Worm (Caenorhabditis elegans) whole organism, L4 larva: Measurements from ENCODE around the gene mrp-1.

Experiments
- D1046.2 ChIP-seq: fragments of 200-800 bp; sonication (Bioruptor generic); IDR thresholded peaks from 2 replicates; pipeline ENCODE4 v1.3.6; 2022; ENCODE audit warnings: missing genetic modification characterization, missing compliant biosample characterization
- F10B5.3 ChIP-seq: sonication (generic microtip); optimal IDR thresholded peaks from 2 replicates; lab custom pipeline; 2016; ENCODE audit warnings: mild to moderate bottlenecking, missing genetic modification characterization, missing compliant biosample characterization
- F26F4.8 ChIP-seq: fragments of 200-800 bp; sonication (Bioruptor generic); conservative IDR thresholded peaks from 2 replicates; pipeline ENCODE4 v1.3.6; 2022; ENCODE audit warnings: missing genetic modification characterization, missing compliant biosample characterization
- T20F7.1 ChIP-seq: fragments of 200-800 bp; sonication (Bioruptor generic); optimal IDR thresholded peaks from 2 replicates; lab custom pipeline; 2018; ENCODE audit warnings: mild to moderate bottlenecking, missing genetic modification characterization, missing compliant biosample characterization
- T26A8.4 ChIP-seq: fragments of 200-800 bp; sonication (Bioruptor generic); IDR thresholded peaks from 2 replicates; pipeline ENCODE4 v1.3.6; 2022; ENCODE audit warnings: missing genetic modification characterization, missing compliant biosample characterization
- Y5F2A.4 ChIP-seq: fragments of 200-800 bp; sonication (Bioruptor generic); optimal IDR thresholded peaks from 2 replicates; lab custom pipeline; 2018; ENCODE audit warnings: mild to moderate bottlenecking, missing genetic modification characterization, missing compliant biosample characterization
- aha-1 ChIP-seq: fragments of 150-350 bp; peaks from one replicate; lab custom pipeline; 2014; ENCODE audit warnings: missing biosample characterization, missing genetic modification characterization
- arid-1 ChIP-seq: fragments of 200-800 bp; sonication (Bioruptor generic); conservative IDR thresholded peaks from 2 replicates; pipeline ENCODE4 v1.3.6; 2022; ENCODE audit warnings: missing genetic modification reagents, missing genetic modification characterization, missing compliant biosample characterization
- ceh-62 ChIP-seq: sonication (generic microtip); optimal IDR thresholded peaks from 2 replicates; lab custom pipeline; 2017; ENCODE audit warnings: missing biosample characterization, missing genetic modification characterization
- ces-1 ChIP-seq: fragments of 150-350 bp; sonication (generic microtip); optimal IDR thresholded peaks from 4 replicates; lab custom pipeline; 2014; ENCODE audit warnings: missing biosample characterization, missing genetic modification reagents, missing genetic modification characterization
- cey-2 ChIP-seq: sonication (generic microtip); optimal IDR thresholded peaks from 3 replicates; lab custom pipeline; 2017; ENCODE audit warnings: missing genetic modification characterization, mild to moderate bottlenecking, missing compliant biosample characterization, antibody characterized with exemption, borderline replicate concordance; ENCODE audit not compliant: insufficient read depth
- daf-8 ChIP-seq: fragments of 200-800 bp; sonication (Bioruptor generic); IDR thresholded peaks from 2 replicates; pipeline ENCODE4 v1.3.6; 2022; ENCODE audit warnings: missing genetic modification characterization, missing compliant biosample characterization
- dmd-6 ChIP-seq: fragments of 200-800 bp; sonication (Bioruptor generic); IDR thresholded peaks from 2 replicates; pipeline ENCODE4 v1.3.6; 2022; ENCODE audit warnings: missing genetic modification reagents, missing genetic modification characterization, missing compliant biosample characterization
- dmd-9 ChIP-seq: fragments of 200-800 bp; sonication (Bioruptor generic); IDR thresholded peaks from 2 replicates; pipeline ENCODE4 v1.3.6; 2022; ENCODE audit warnings: missing genetic modification reagents, missing genetic modification characterization, missing compliant biosample characterization
- egl-27 ChIP-seq: sonication (generic microtip); optimal IDR thresholded peaks from 3 replicates; lab custom pipeline; 2017; ENCODE audit warnings: missing biosample characterization, missing genetic modification reagents, missing genetic modification characterization
- hif-1 ChIP-seq, 2 experiments: sonication (generic microtip); optimal IDR thresholded peaks; 2 replicates each; lab custom pipeline; 2016 to 2017; ENCODE audit warnings: missing compliant biosample characterization in 2 of 2, missing genetic modification characterization in 2 of 2, missing genetic modification reagents in 2 of 2, missing genotype in 2 of 2, mild to moderate bottlenecking in 1 of 2
- hlh-11 ChIP-seq: fragments of 200-800 bp; sonication (Bioruptor generic); optimal IDR thresholded peaks from 2 replicates; lab custom pipeline; 2018; ENCODE audit warnings: mild to moderate bottlenecking, missing genetic modification characterization, missing compliant biosample characterization
- lin-1 ChIP-seq: fragments of 200-800 bp; sonication (Bioruptor generic); IDR thresholded peaks from 2 replicates; pipeline ENCODE4 v1.3.6; 2022; ENCODE audit warnings: missing genetic modification reagents, missing genetic modification characterization, missing compliant biosample characterization
- lin-15B ChIP-seq: fragments of 150-350 bp; sonication (generic microtip); optimal IDR thresholded peaks from 3 replicates; lab custom pipeline; 2014; ENCODE audit warnings: missing biosample characterization, missing genetic modification characterization
- lin-29 ChIP-seq: fragments of 200-800 bp; sonication (Bioruptor generic); IDR thresholded peaks from 2 replicates; pipeline ENCODE4 v1.3.6; 2022; ENCODE audit warnings: missing genetic modification reagents, missing genetic modification characterization, missing compliant biosample characterization
- lsy-2 ChIP-seq, 2 experiments: fragments of 150-350 bp in 1 of 2; sonication (generic microtip) in 1 of 2; optimal IDR thresholded peaks; 2 replicates each; lab custom pipeline; 2014 to 2017; ENCODE audit warnings: missing biosample characterization in 2 of 2, missing genetic modification characterization in 2 of 2
- mxl-3 ChIP-seq: fragments of 200-800 bp; sonication (Bioruptor generic); optimal IDR thresholded peaks from 2 replicates; lab custom pipeline; 2018; ENCODE audit warnings: mild to moderate bottlenecking, missing genetic modification characterization, missing compliant biosample characterization
- nhr-10 ChIP-seq: fragments of 150-350 bp; optimal IDR thresholded peaks from 2 replicates; lab custom pipeline; 2014; ENCODE audit warnings: missing biosample characterization, missing genetic modification characterization
- nhr-76 ChIP-seq: fragments of 150-350 bp; optimal IDR thresholded peaks from 2 replicates; lab custom pipeline; 2014; ENCODE audit warnings: missing biosample characterization, missing genetic modification characterization
- nhr-77 ChIP-seq: fragments of 150-350 bp; optimal IDR thresholded peaks from 2 replicates; lab custom pipeline; 2014; ENCODE audit warnings: missing biosample characterization, missing genetic modification characterization
- pha-4 ChIP-seq, 2 experiments: fragments of 150-350 bp in 1 of 2; fragments of 200-800 bp in 1 of 2; sonication (Bioruptor generic) in 1 of 2; IDR thresholded peaks in 1 of 2; optimal IDR thresholded peaks in 1 of 2; 2 replicates each; pipeline versions ENCODE4 v1.3.6 to Lab custom; 2014 to 2022; ENCODE audit warnings: missing genetic modification characterization in 2 of 2, missing genetic modification reagents in 2 of 2, missing biosample characterization in 1 of 2, missing compliant biosample characterization in 1 of 2
- php-3 ChIP-seq: fragments of 200-800 bp; sonication (Bioruptor generic); IDR thresholded peaks from 2 replicates; pipeline ENCODE4 v1.3.6; 2022; ENCODE audit warnings: missing genetic modification reagents, missing genetic modification characterization, missing compliant biosample characterization
- rbr-2 ChIP-seq: sonication (generic microtip); optimal IDR thresholded peaks from 2 replicates; lab custom pipeline; 2016; ENCODE audit warnings: missing genotype, missing genetic modification characterization, missing compliant biosample characterization
- saeg-2 ChIP-seq: fragments of 200-800 bp; sonication (Bioruptor generic); IDR thresholded peaks from 2 replicates; pipeline ENCODE4 v1.3.6; 2022; ENCODE audit warnings: missing genetic modification reagents, missing genetic modification characterization, missing compliant biosample characterization
- sdz-12 ChIP-seq: fragments of 200-800 bp; sonication (Bioruptor generic); optimal IDR thresholded peaks from 2 replicates; lab custom pipeline; 2018; ENCODE audit warnings: mild to moderate bottlenecking, missing genetic modification characterization, missing compliant biosample characterization
- set-16 ChIP-seq: fragments of 200-800 bp; sonication (Bioruptor generic); IDR thresholded peaks from 2 replicates; pipeline ENCODE4 v1.3.6; 2022; ENCODE audit warnings: missing genetic modification reagents, missing genetic modification characterization, missing compliant biosample characterization
- unc-39 ChIP-seq: sonication (generic microtip); optimal IDR thresholded peaks from 2 replicates; lab custom pipeline; 2017; ENCODE audit warnings: missing biosample characterization, missing genetic modification characterization
- unc-62 ChIP-seq, 3 experiments: fragments of 150-350 bp in 1 of 3; sonication (generic microtip); optimal IDR thresholded peaks in 2 of 3; peaks in 1 of 3; 1 replicate in 1 of 3; 2 replicates in 2 of 3; lab custom pipeline; 2014 to 2017; ENCODE audit warnings: missing biosample characterization in 3 of 3, missing genetic modification characterization in 3 of 3, missing genetic modification reagents in 3 of 3, missing genotype in 1 of 3
- vab-7 ChIP-seq: fragments of 200-800 bp; sonication (Bioruptor generic); IDR thresholded peaks from 2 replicates; pipeline ENCODE4 v1.3.6; 2022; ENCODE audit warnings: missing genetic modification reagents, missing genetic modification characterization, missing compliant biosample characterization
- zip-2 ChIP-seq: fragments of 150-350 bp; optimal IDR thresholded peaks from 2 replicates; lab custom pipeline; 2014; ENCODE audit warnings: missing biosample characterization, missing genetic modification characterization
- ztf-7 ChIP-seq: fragments of 150-350 bp; optimal IDR thresholded peaks from 2 replicates; lab custom pipeline; 2014; ENCODE audit warnings: missing biosample characterization, missing genetic modification characterization

The mrp-1 gene

DNA sequence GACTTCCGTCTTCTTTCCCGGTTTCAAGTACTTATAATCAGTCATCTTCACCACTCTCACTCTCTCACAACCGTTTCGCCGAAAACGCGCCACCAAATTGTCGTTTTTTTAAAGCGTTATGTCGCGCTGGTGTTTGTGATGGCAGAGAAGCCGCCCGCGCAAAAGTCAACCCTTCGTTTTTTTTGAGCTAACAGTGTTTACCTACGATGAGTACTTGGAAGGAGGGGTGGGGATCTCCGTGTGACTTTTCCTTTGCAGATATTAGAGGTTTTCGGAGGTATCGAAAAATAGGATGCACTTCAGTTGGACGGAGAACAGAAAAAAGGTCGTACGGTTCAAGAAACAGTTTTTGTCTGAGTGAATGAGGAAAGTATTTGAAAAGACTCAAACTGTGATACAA, 30.0 kb upstream of the mrp-1 start:
- peak in 1 of 2 experiments; percentile 9 for TF ChIP-seq unc-62 (GFP tag; optimal IDR thresholded peaks at IDR 0.05 in 1 of 2; lab: Kevin White, UChicago)
- TF ChIP-seq unc-62 (tag; optimal IDR thresholded peaks at IDR 0.05; lab: Kevin White, UChicago): no peak
- no peak for TF ChIP-seq dmd-6 (GFP tag; lab: Robert Waterston, UW)

DNA sequence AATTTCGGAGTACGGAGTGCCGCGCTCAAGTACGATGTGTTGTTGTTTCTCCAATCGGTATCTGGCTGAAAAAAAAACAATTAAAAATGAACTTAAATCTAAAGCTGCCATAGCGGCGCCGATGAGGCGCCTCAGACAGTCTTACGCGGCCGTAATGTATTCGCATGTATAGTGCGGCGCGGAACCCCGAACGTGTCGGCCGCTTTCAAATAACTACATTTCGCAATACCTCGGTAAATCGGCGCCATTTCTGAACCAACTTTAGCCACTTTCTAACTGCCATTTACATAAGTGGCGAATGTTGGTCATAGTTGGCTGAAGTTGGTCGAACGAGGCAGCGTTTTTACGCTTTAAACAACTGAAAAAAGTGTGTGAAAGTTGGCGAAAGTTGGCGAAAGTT, 25.1 kb upstream of the mrp-1 start:
- no peak for TF ChIP-seq hif-1 (tag; optimal IDR thresholded peaks at IDR 0.05; lab: Kevin White, UChicago)
- TF ChIP-seq nhr-76 (tag; lab: Kevin White, UChicago): no peak
- no peak for TF ChIP-seq set-16 (GFP tag; lab: Robert Waterston, UW)
- no peak for TF ChIP-seq hlh-11 (tag; lab: Kevin White, UChicago)
- no peak for TF ChIP-seq D1046.2 (GFP tag; lab: Robert Waterston, UW)
- no peak for TF ChIP-seq arid-1 (GFP tag; lab: Robert Waterston, UW)
- TF ChIP-seq lin-15B (tag; lab: Kevin White, UChicago): no peak
- no peak for TF ChIP-seq egl-27
- no peak for TF ChIP-seq cey-2
- TF ChIP-seq nhr-10 (tag; lab: Kevin White, UChicago): no peak
- no peak for TF ChIP-seq daf-8 (GFP tag; lab: Robert Waterston, UW)
- TF ChIP-seq mxl-3 (GFP tag; lab: Kevin White, UChicago): no peak
- TF ChIP-seq ceh-62 (tag; lab: Kevin White, UChicago): no peak
- TF ChIP-seq rbr-2 (tag; lab: Kevin White, UChicago): no peak
- TF ChIP-seq saeg-2 (GFP tag; lab: Robert Waterston, UW): no peak
- TF ChIP-seq sdz-12 (GFP tag; lab: Kevin White, UChicago): no peak

DNA sequence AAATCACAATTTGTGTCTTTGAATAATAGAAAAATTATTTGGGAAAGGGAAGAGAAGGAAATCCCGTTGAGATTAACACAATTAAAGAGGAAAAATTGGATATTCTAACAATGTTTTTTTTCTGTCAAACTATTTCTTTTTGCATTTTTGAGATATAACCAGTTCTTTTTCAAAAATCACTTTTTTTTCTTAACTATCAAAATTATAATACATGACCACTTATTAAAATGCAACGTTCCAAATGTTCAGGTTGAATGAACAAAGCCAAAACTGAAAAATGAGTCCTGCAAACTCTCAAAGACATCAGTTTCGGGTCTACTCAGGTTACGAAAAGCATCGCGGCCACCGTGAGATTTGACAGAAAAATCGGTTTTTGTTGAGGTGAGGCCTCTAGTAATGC, 21.9 kb upstream of the mrp-1 start:
- peak; percentile 92 for TF ChIP-seq aha-1 (tag; lab: Kevin White, UChicago)
- TF ChIP-seq T26A8.4 (GFP tag; lab: Robert Waterston, UW): no peak
- TF ChIP-seq, all 104 proteins: peak for 1

DNA sequence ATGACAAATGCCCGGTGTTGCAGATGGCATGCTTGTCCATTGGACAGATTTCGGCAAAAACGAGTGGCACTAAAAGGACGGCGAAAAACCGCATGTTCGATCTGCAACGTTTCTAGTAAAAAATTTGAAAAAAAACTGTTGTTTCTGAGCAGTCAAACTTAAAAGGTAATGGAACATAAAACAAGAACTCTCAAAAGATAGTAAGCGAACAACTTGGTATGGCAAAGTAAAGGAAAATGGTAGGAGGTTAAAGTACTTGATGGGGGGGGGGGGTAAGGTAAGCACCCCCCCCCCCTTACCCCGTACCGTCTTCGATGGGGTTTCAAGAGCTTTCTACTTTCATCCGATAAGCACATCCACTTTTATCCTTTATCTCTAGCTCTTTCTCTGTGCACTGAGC, 20.7 kb upstream of the mrp-1 start, which contains the start of gene F13C5.5:
F13C5.5 (minus strand) TSS at position 101 of the 400 bp plus-strand sequence.
- no peak for TF ChIP-seq hlh-11 (tag; lab: Kevin White, UChicago)
- no peak for TF ChIP-seq php-3
- no peak for TF ChIP-seq Y5F2A.4
- TF ChIP-seq aha-1 (tag; lab: Kevin White, UChicago): no peak
- TF ChIP-seq, all 104 proteins: peak for 0

DNA sequence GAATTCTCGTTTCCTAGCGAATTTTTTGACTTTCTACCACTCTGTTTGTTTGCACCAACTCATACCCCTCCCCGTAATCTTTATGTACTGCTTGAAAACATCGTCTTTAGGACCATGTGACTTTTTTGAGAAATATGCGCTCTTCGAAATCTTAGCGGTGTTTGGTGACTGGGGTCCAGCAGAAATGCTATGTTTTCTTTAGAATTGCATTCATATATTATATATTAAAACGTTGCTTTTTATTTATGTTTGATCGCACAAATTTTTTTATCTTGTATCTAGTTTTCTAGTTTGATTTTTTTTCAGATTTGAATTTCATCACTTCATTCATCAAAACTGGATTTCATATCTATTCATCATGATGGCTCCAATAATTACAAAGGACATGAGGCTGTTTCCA, 14.2 kb upstream of the mrp-1 start, which contains the start of gene F13C5.1:
F13C5.1 (plus strand) TSS at position 301 of the 400 bp plus-strand sequence.
- TF ChIP-seq dmd-9 (GFP tag; lab: Robert Waterston, UW): no peak
- TF ChIP-seq nhr-77 (tag; lab: Kevin White, UChicago): no peak
- no peak for TF ChIP-seq F26F4.8 (GFP tag; lab: Robert Waterston, UW)
- no peak for TF ChIP-seq unc-39 (tag; lab: Kevin White, UChicago)
- no peak for TF ChIP-seq lsy-2 (tag; optimal IDR thresholded peaks at IDR 0.05; lab: Kevin White, UChicago)
- no peak for TF ChIP-seq zip-2 (tag; lab: Kevin White, UChicago)
- TF ChIP-seq T20F7.1 (GFP tag; lab: Kevin White, UChicago): no peak
- no peak for TF ChIP-seq ztf-7 (tag; lab: Kevin White, UChicago)
- no peak for TF ChIP-seq ces-1 (GFP tag; lab: Kevin White, UChicago)
- TF ChIP-seq lin-15B (tag; lab: Kevin White, UChicago): no peak
- no peak for TF ChIP-seq F10B5.3
- no peak for TF ChIP-seq vab-7 (GFP tag; lab: Robert Waterston, UW)
- TF ChIP-seq lin-1 (GFP tag; lab: Robert Waterston, UW): no peak
- TF ChIP-seq pha-4 (GFP tag; IDR thresholded peaks at IDR 0.05; lab: Robert Waterston, UW): no peak
- no peak for TF ChIP-seq pha-4 (tag; optimal IDR thresholded peaks at IDR 0.05; lab: Kevin White, UChicago)
- no peak for TF ChIP-seq lin-29 (GFP tag; lab: Robert Waterston, UW)
